Fruit fly (Drosophila melanogaster) whole organism, embryonic: Measurements from ENCODE around the gene CG31807.
A peak's percentile ranks its signal among the peaks of the same experiment; 100 is the strongest.

ENCODE experiments used
- Atf-2 ChIP-seq: fragments of 200-800 bp; sonication (Bioruptor generic); optimal IDR thresholded peaks from 2 replicates; lab custom pipeline; 2016; ENCODE audit warnings: missing biosample characterization, missing genetic modification characterization
- CG10267 ChIP-seq: fragments of 200-800 bp; sonication (Bioruptor generic); optimal IDR thresholded peaks from 2 replicates; lab custom pipeline; 2018; ENCODE audit warnings: missing biosample characterization, mild to moderate bottlenecking, missing genetic modification characterization, moderate library complexity
- CG11456 ChIP-seq: fragments of 200-800 bp; sonication (Bioruptor generic); IDR thresholded peaks from 3 replicates; pipeline ENCODE4 v1.3.6; 2022; ENCODE audit warnings: missing biosample characterization, missing genetic modification characterization
- CG12659 ChIP-seq: fragments of 200-800 bp; sonication (Bioruptor generic); optimal IDR thresholded peaks from 3 replicates; lab custom pipeline; 2017; ENCODE audit warnings: mild to moderate bottlenecking, missing biosample characterization, missing genetic modification reagents, missing genetic modification characterization
- CG12942 ChIP-seq: fragments of 200-800 bp; sonication (Bioruptor generic); optimal IDR thresholded peaks from 3 replicates; lab custom pipeline; 2016; ENCODE audit warnings: missing biosample characterization, missing genetic modification characterization
- CG13424 ChIP-seq: fragments of 200-800 bp; sonication (Bioruptor generic); optimal IDR thresholded peaks from 2 replicates; lab custom pipeline; 2019; ENCODE audit warnings: missing biosample characterization, mild to moderate bottlenecking, missing genetic modification characterization, moderate library complexity
- CG15479 ChIP-seq: fragments of 200-800 bp; sonication (Bioruptor generic); optimal IDR thresholded peaks from 3 replicates; lab custom pipeline; 2019; ENCODE audit warnings: missing biosample characterization, mild to moderate bottlenecking, missing genetic modification characterization, moderate library complexity
- CG1603 ChIP-seq: fragments of 200-800 bp; sonication (Bioruptor generic); optimal IDR thresholded peaks from 2 replicates; lab custom pipeline; 2019; ENCODE audit warnings: missing biosample characterization, mild to moderate bottlenecking, missing genetic modification characterization, moderate library complexity
- CG16815 ChIP-seq: fragments of 200-800 bp; sonication (Bioruptor generic); optimal IDR thresholded peaks from 3 replicates; lab custom pipeline; 2017; ENCODE audit warnings: missing biosample characterization, mild to moderate bottlenecking, missing genetic modification characterization
- CG2678 ChIP-seq: fragments of 200-800 bp; sonication (Bioruptor generic); optimal IDR thresholded peaks from 3 replicates; lab custom pipeline; 2019; ENCODE audit warnings: missing biosample characterization, mild to moderate bottlenecking, missing genetic modification characterization, moderate library complexity
- CG2875 ChIP-seq: fragments of 200-800 bp; sonication (Bioruptor generic); optimal IDR thresholded peaks from 2 replicates; lab custom pipeline; 2017; ENCODE audit warnings: missing biosample characterization, mild to moderate bottlenecking, missing genetic modification characterization, missing genetic modification reagents
- CG32772 ChIP-seq: fragments of 200-800 bp; sonication (Bioruptor generic); IDR thresholded peaks from 2 replicates; pipeline ENCODE4 v1.3.6; 2022; ENCODE audit warnings: missing biosample characterization, missing genetic modification characterization
- CG33213 ChIP-seq: fragments of 200-800 bp; sonication (Bioruptor generic); optimal IDR thresholded peaks from 3 replicates; lab custom pipeline; 2016; ENCODE audit warnings: missing biosample characterization, missing genetic modification characterization
- CG34422 ChIP-seq: fragments of 200-800 bp; sonication (Bioruptor generic); IDR thresholded peaks from 3 replicates; pipeline ENCODE4 v1.3.6; 2022; ENCODE audit warnings: missing biosample characterization, missing genetic modification characterization
- CG43689 ChIP-seq: fragments of 200-800 bp; sonication (Bioruptor generic); IDR thresholded peaks from 2 replicates; pipeline ENCODE4 v1.3.6; 2022; ENCODE audit warnings: missing biosample characterization, missing genetic modification characterization
- CG5953 ChIP-seq: fragments of 200-800 bp; sonication (Bioruptor generic); IDR thresholded peaks from 2 replicates; pipeline ENCODE4 v1.3.6; 2022; ENCODE audit warnings: missing biosample characterization, missing genetic modification characterization
- CG6791 ChIP-seq: fragments of 200-800 bp; sonication (Bioruptor generic); IDR thresholded peaks from 3 replicates; pipeline ENCODE4 v1.3.6; 2022; ENCODE audit warnings: missing biosample characterization, missing genetic modification characterization; ENCODE audit not compliant: partially characterized antibody
- CG7745 ChIP-seq: fragments of 200-800 bp; sonication (Bioruptor generic); optimal IDR thresholded peaks from 2 replicates; lab custom pipeline; 2018; ENCODE audit warnings: missing biosample characterization, mild to moderate bottlenecking, missing genetic modification characterization, moderate library complexity
- CG8478 ChIP-seq: fragments of >200 bp; optimal IDR thresholded peaks from 2 replicates; lab custom pipeline; 2018
- CG8924 ChIP-seq: fragments of 200-800 bp; optimal IDR thresholded peaks from 3 replicates; lab custom pipeline; 2019; ENCODE audit warnings: missing biosample characterization, mild to moderate bottlenecking, missing genetic modification characterization, moderate library complexity
- CG9817 ChIP-seq: fragments of 200-800 bp; sonication (Bioruptor generic); optimal IDR thresholded peaks from 2 replicates; lab custom pipeline; 2018; ENCODE audit warnings: missing biosample characterization, mild to moderate bottlenecking, missing genetic modification characterization, moderate library complexity
- D ChIP-seq, 2 experiments: fragments of 200-800 bp in 1 of 2; fragments of >200 bp in 1 of 2; sonication (Bioruptor generic) in 1 of 2; optimal IDR thresholded peaks; 2 replicates in 1 of 2; 3 replicates in 1 of 2; lab custom pipeline; 2017; ENCODE audit warnings: mild to moderate bottlenecking in 1 of 2, missing biosample characterization in 1 of 2, missing genetic modification characterization in 1 of 2, missing genetic modification reagents in 1 of 2
- D19B ChIP-seq: fragments of 200-800 bp; sonication (Bioruptor generic); optimal IDR thresholded peaks from 2 replicates; lab custom pipeline; 2017; ENCODE audit warnings: missing biosample characterization, mild to moderate bottlenecking, missing genetic modification characterization
- Hand ChIP-seq: fragments of 200-800 bp; sonication (Bioruptor generic); optimal IDR thresholded peaks from 2 replicates; lab custom pipeline; 2017; ENCODE audit warnings: mild to moderate bottlenecking, missing biosample characterization, missing genetic modification reagents, missing genetic modification characterization
- Hr3 ChIP-seq: fragments of 200-800 bp; sonication (Bioruptor generic); optimal IDR thresholded peaks from 3 replicates; lab custom pipeline; 2016; ENCODE audit warnings: missing biosample characterization, missing genetic modification characterization
- Med ChIP-seq: fragments of 200-800 bp; sonication (Bioruptor generic); peaks from one replicate; lab custom pipeline; 2016; ENCODE audit warnings: missing biosample characterization, missing genetic modification characterization, mild to moderate bottlenecking, inconsistent platforms, moderate library complexity
- Sry-δ ChIP-seq: fragments of 200-800 bp; sonication (Bioruptor generic); optimal IDR thresholded peaks from 2 replicates; lab custom pipeline; 2016; ENCODE audit warnings: missing biosample characterization, missing genetic modification characterization
- Vsx1 ChIP-seq: fragments of 200-800 bp; sonication (Bioruptor generic); optimal IDR thresholded peaks from 2 replicates; lab custom pipeline; 2017; ENCODE audit warnings: missing biosample characterization, mild to moderate bottlenecking, missing genetic modification characterization, missing genetic modification reagents
- al ChIP-seq: fragments of 200-800 bp; sonication (Bioruptor generic); IDR thresholded peaks from 2 replicates; pipeline ENCODE4 v1.3.6; 2022; ENCODE audit warnings: missing biosample characterization, missing genetic modification characterization
- amos ChIP-seq: fragments of 200-800 bp; sonication (Bioruptor generic); IDR thresholded peaks from 2 replicates; pipeline ENCODE4 v1.3.6; 2022; ENCODE audit warnings: missing biosample characterization, missing genetic modification characterization; ENCODE audit not compliant: partially characterized antibody
- ap ChIP-seq: fragments of 200-800 bp; sonication (Bioruptor generic); IDR thresholded peaks from 2 replicates; pipeline ENCODE4 v1.3.6; 2022; ENCODE audit warnings: missing biosample characterization, missing genetic modification characterization
- bcd ChIP-seq: fragments of 200-800 bp; sonication (Bioruptor generic); optimal IDR thresholded peaks from 2 replicates; lab custom pipeline; 2017; ENCODE audit warnings: missing biosample characterization, mild to moderate bottlenecking, missing genetic modification characterization
- crol ChIP-seq: fragments of 200-800 bp; sonication (Bioruptor generic); IDR thresholded peaks from 2 replicates; pipeline ENCODE4 v1.3.6; 2022; ENCODE audit warnings: missing biosample characterization, missing genetic modification characterization
- dan ChIP-seq: fragments of 200-800 bp; sonication (Bioruptor generic); IDR thresholded peaks from 2 replicates; pipeline ENCODE4 v1.3.6; 2022; ENCODE audit warnings: missing biosample characterization, missing genetic modification characterization
- dimm ChIP-seq: fragments of 200-800 bp; sonication (Bioruptor generic); IDR thresholded peaks from 2 replicates; pipeline ENCODE4 v1.3.6; 2022; ENCODE audit warnings: missing biosample characterization, missing genetic modification characterization
- gsb ChIP-seq: fragments of 200-800 bp; sonication (Bioruptor generic); IDR thresholded peaks from 2 replicates; pipeline ENCODE4 v1.3.6; 2022; ENCODE audit warnings: missing biosample characterization, missing genetic modification characterization
- lab ChIP-seq: fragments of 200-800 bp; sonication (Bioruptor generic); optimal IDR thresholded peaks from 3 replicates; lab custom pipeline; 2017; ENCODE audit warnings: missing biosample characterization, missing genetic modification characterization, mild to moderate bottlenecking, moderate library complexity, missing genetic modification reagents
- nerfin-2 ChIP-seq: fragments of 200-800 bp; sonication (Bioruptor generic); IDR thresholded peaks from 2 replicates; pipeline ENCODE4 v1.3.6; 2022; ENCODE audit warnings: missing biosample characterization, missing genetic modification characterization; ENCODE audit not compliant: partially characterized antibody
- nom ChIP-seq: fragments of 200-800 bp; sonication (Bioruptor generic); optimal IDR thresholded peaks from 2 replicates; lab custom pipeline; 2017; ENCODE audit warnings: missing biosample characterization, missing genetic modification characterization, mild to moderate bottlenecking, moderate library complexity, missing genetic modification reagents
- odd ChIP-seq: fragments of 200-800 bp; sonication (Bioruptor generic); optimal IDR thresholded peaks from 2 replicates; lab custom pipeline; 2017; ENCODE audit warnings: missing biosample characterization, mild to moderate bottlenecking, missing genetic modification characterization
- peb ChIP-seq: fragments of 200-800 bp; sonication (Bioruptor generic); IDR thresholded peaks from 2 replicates; pipeline ENCODE4 v1.3.6; 2022; ENCODE audit warnings: missing biosample characterization, missing genetic modification characterization
- pros ChIP-seq: fragments of 200-800 bp; sonication (Bioruptor generic); optimal IDR thresholded peaks from 3 replicates; lab custom pipeline; 2019; ENCODE audit warnings: missing biosample characterization, mild to moderate bottlenecking, missing genetic modification characterization, moderate library complexity
- sens ChIP-seq: fragments of 200-800 bp; sonication (Bioruptor generic); peaks from one replicate; lab custom pipeline; 2016; ENCODE audit warnings: missing biosample characterization, missing genetic modification characterization
- sens-2 ChIP-seq: fragments of 200-800 bp; sonication (Bioruptor generic); IDR thresholded peaks from 2 replicates; pipeline ENCODE4 v1.3.6; 2022; ENCODE audit warnings: missing biosample characterization, missing genetic modification characterization
- sr ChIP-seq: fragments of 200-800 bp; sonication (Bioruptor generic); IDR thresholded peaks from 3 replicates; pipeline ENCODE4 v1.3.6; 2022; ENCODE audit warnings: missing biosample characterization, missing genetic modification characterization
- stc ChIP-seq: fragments of 200-800 bp; sonication (Bioruptor generic); IDR thresholded peaks from 2 replicates; pipeline ENCODE4 v1.3.6; 2022; ENCODE audit warnings: missing biosample characterization, missing genetic modification characterization
- stwl ChIP-seq: fragments of 200-800 bp; sonication (Bioruptor generic); optimal IDR thresholded peaks from 3 replicates; lab custom pipeline; 2018; ENCODE audit warnings: missing biosample characterization, mild to moderate bottlenecking, missing genetic modification characterization, moderate library complexity
- tio ChIP-seq: fragments of 200-800 bp; sonication (Bioruptor generic); optimal IDR thresholded peaks from 2 replicates; lab custom pipeline; 2017; ENCODE audit warnings: missing biosample characterization, missing genetic modification characterization, inconsistent platforms

Gene CG31807

dm6 chr2L:16715841-16716701 is 32.3 kb upstream of the CG31807 start, which contains the start of the genes Cyt-c-d and CG31808 (continued):
- TF ChIP-seq D (optimal IDR thresholded peaks at IDR 0.05; lab: Kevin White, UChicago) (no peak), D (GFP tag; optimal IDR thresholded peaks at IDR 0.05; lab: Kevin White, UChicago) (peak; percentile 97), CG2678 (tag; lab: Kevin White, UChicago) (peak; percentile 97), Atf-2 (GFP tag; lab: Kevin White, UChicago) (peak; percentile 90), CG7745 (peak; percentile 59), CG15479 (GFP tag; lab: Kevin White, UChicago) (no peak), CG8924 (tag; lab: Kevin White, UChicago) (peak; percentile 98), sens-2 (peak; percentile 91), tio (GFP tag; lab: Kevin White, UChicago) (peak; percentile 96), crol (GFP tag; lab: Robert Waterston, UW) (no peak; the same call in 1 of the 2 replicates), CG32772 (GFP tag; lab: Robert Waterston, UW) (peak; percentile 98), stwl (tag; lab: Kevin White, UChicago) (peak; percentile 47), amos (no peak; the same call in 1 of the 2 replicates), D19B (peak; percentile 78), CG43689 (GFP tag; lab: Robert Waterston, UW) (peak; percentile 97), Sry-δ (GFP tag; lab: Kevin White, UChicago) (peak; percentile 49), CG34422 (GFP tag; lab: Robert Waterston, UW) (peak; percentile 96), CG6791 (peak; percentile 42; the same call in 1 of the 3 replicates), CG1603 (tag; lab: Kevin White, UChicago) (peak; percentile 97), CG13424 (peak; percentile 98), sens (GFP tag; lab: Kevin White, UChicago) (peak; percentile 100), nerfin-2 (GFP tag; lab: Robert Waterston, UW) (no peak), ap (GFP tag; lab: Robert Waterston, UW) (peak; percentile 97), bcd (GFP tag; lab: Kevin White, UChicago) (peak; percentile 97), CG10267 (peak; percentile 91), CG8478 (lab: Kevin White, UChicago) (no peak), peb (GFP tag; lab: Robert Waterston, UW) (peak; percentile 97), Med (GFP tag; lab: Kevin White, UChicago) (peak; percentile 99), CG9817 (tag; lab: Kevin White, UChicago) (peak; percentile 92), sr (GFP tag; lab: Robert Waterston, UW) (peak; percentile 87), odd (GFP tag; lab: Kevin White, UChicago) (peak; percentile 97), CG5953 (GFP tag; lab: Robert Waterston, UW) (peak; percentile 96), lab (GFP tag; lab: Kevin White, UChicago) (peak; percentile 98), Hr3 (peak; percentile 96), CG16815 (GFP tag; lab: Kevin White, UChicago) (peak; percentile 93), stc (GFP tag; lab: Robert Waterston, UW) (peak; percentile 98), nom (peak; percentile 89), dan (GFP tag; lab: Robert Waterston, UW) (peak; percentile 75; the same call in 1 of the 2 replicates), pros (GFP tag; lab: Kevin White, UChicago) (peak; percentile 59), gsb (GFP tag; lab: Robert Waterston, UW) (peak; percentile 94), Hand (GFP tag; lab: Kevin White, UChicago) (peak; percentile 96), dimm (GFP tag; lab: Robert Waterston, UW) (peak; percentile 93), CG2875 (GFP tag; lab: Kevin White, UChicago) (peak; percentile 97), CG12942 (GFP tag; lab: Kevin White, UChicago) (peak; percentile 95), Vsx1 (GFP tag; lab: Kevin White, UChicago) (peak; percentile 98), CG12659 (GFP tag; lab: Kevin White, UChicago) (peak; percentile 97), CG33213 (GFP tag; lab: Kevin White, UChicago) (peak; percentile 89), CG11456 (GFP tag; lab: Robert Waterston, UW) (peak; percentile 92), al (GFP tag; lab: Robert Waterston, UW) (peak; percentile 85)
